Worm (Caenorhabditis elegans) whole organism, young adult: ENCODE data around the gene F10E9.1.

Source experiments
- K11D2.4 ChIP-seq: fragments of 200-800 bp; sonication (Bioruptor generic); IDR thresholded peaks from 2 replicates; pipeline ENCODE4 v1.3.6; 2022; ENCODE audit warnings: missing genetic modification reagents, missing genetic modification characterization, missing compliant biosample characterization
- T07F8.4 ChIP-seq: sonication (generic microtip); optimal IDR thresholded peaks from 2 replicates; lab custom pipeline; 2016; ENCODE audit warnings: mild to moderate bottlenecking, missing genetic modification characterization, moderate library complexity, missing compliant biosample characterization
- akir-1 ChIP-seq: fragments of 200-800 bp; sonication (Bioruptor generic); optimal IDR thresholded peaks from 2 replicates; lab custom pipeline; 2018; ENCODE audit warnings: mild to moderate bottlenecking, missing genetic modification characterization, moderate library complexity, missing compliant biosample characterization
- aptf-2 ChIP-seq: fragments of 200-800 bp; sonication (Bioruptor generic); conservative IDR thresholded peaks from 2 replicates; pipeline ENCODE4 v1.3.6; 2022; ENCODE audit warnings: missing genetic modification reagents, missing genetic modification characterization, missing compliant biosample characterization
- attf-5 ChIP-seq: fragments of 200-800 bp; sonication (Bioruptor generic); optimal IDR thresholded peaks from 2 replicates; lab custom pipeline; 2018; ENCODE audit warnings: mild to moderate bottlenecking, missing genetic modification characterization, missing compliant biosample characterization
- cebp-1 ChIP-seq, 2 experiments: fragments of 200-800 bp in 1 of 2; sonication (Bioruptor generic) in 1 of 2; sonication (generic microtip) in 1 of 2; IDR thresholded peaks in 1 of 2; optimal IDR thresholded peaks in 1 of 2; 2 replicates each; pipeline versions ENCODE4 v1.3.6 to Lab custom; 2017 to 2022; ENCODE audit warnings: missing compliant biosample characterization in 2 of 2, missing genetic modification characterization in 2 of 2, mild to moderate bottlenecking in 1 of 2, missing genetic modification reagents in 1 of 2, moderate library complexity in 1 of 2
- lin-40 ChIP-seq: sonication (generic microtip); optimal IDR thresholded peaks from 2 replicates; lab custom pipeline; 2016; ENCODE audit warnings: missing genetic modification characterization, mild to moderate bottlenecking, missing compliant biosample characterization, missing genotype, missing genetic modification reagents
- pha-4 ChIP-seq: fragments of 150-350 bp; sonication (generic microtip); optimal IDR thresholded peaks from 2 replicates; lab custom pipeline; 2014; ENCODE audit warnings: missing biosample characterization, missing genetic modification reagents, missing genetic modification characterization

DNA sequence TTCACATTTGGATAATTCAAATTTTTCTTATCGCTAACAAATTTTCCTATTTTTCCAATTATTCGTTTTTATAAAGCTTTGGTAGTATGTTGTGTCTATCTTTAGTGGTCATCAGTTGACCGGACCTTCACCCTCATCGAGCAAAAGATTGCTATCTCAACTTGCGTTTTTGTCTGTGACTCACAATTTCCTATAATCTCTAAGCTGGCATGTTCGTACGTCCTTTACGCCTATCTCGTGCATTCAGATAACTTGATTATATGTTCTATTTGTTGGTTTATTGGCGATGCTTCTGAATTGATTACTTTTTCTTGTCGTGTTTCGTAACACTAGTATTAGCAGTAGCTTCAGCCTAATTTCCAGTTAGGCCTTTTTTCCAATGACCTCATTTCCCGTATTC lies 43.4 kb upstream of the F10E9.1 start:
- TF ChIP-seq attf-5 (GFP tag; lab: Kevin White, UChicago), result no peak
- no peak for TF ChIP-seq akir-1 (GFP tag; lab: Kevin White, UChicago)
- no peak for TF ChIP-seq T07F8.4
- TF ChIP-seq cebp-1 (GFP tag; IDR thresholded peaks at IDR 0.05; lab: Robert Waterston, UW), result no peak
- no peak for TF ChIP-seq cebp-1 (tag; optimal IDR thresholded peaks at IDR 0.05; lab: Kevin White, UChicago)
- no peak for TF ChIP-seq K11D2.4 (GFP tag; lab: Robert Waterston, UW)
- TF ChIP-seq aptf-2 (GFP tag; lab: Robert Waterston, UW), result no peak
- no peak for TF ChIP-seq lin-40 (tag; lab: Kevin White, UChicago)
- no peak for TF ChIP-seq pha-4 (tag; lab: Kevin White, UChicago)
